Fruit fly (Drosophila melanogaster): ENCODE data around the gene CG34291.

DNA sequence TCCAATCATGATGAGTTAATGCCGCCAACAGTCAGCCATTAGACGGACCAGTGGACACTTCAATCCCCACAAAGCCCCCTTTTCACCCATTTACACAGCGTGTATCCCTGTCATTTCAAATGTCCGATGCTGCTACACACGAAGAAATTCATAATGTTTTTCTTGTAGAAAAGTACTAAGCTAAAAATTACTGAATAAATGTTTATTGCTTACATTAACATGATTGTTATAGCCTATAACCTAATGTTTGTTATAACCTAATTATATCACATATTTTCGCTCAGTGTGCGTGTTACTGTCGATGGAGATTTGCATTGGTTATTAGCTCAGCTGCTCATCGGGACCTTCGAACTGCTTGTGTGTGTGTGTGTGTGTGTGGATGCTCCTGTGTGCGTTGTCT lies 11.0 kb upstream of the CG34291 start:
- TF ChIP-seq h (optimal IDR thresholded peaks at IDR 0.05) (no peak), psq (optimal IDR thresholded peaks at IDR 0.05) (no peak), insv (optimal IDR thresholded peaks at IDR 0.05) (no peak), Myc (optimal IDR thresholded peaks at IDR 0.05) (no peak), ttk (optimal IDR thresholded peaks at IDR 0.05) (no peak), Sin3A (optimal IDR thresholded peaks at IDR 0.05) (no peak)
